Worm (Caenorhabditis elegans) whole organism, L2 larva: ENCODE measurements around the gene npr-16.

Source experiments
- elt-1 ChIP-seq: fragments of 150-350 bp; optimal IDR thresholded peaks from 2 replicates; lab custom pipeline; 2014; ENCODE audit warnings: missing biosample characterization, missing genetic modification characterization
- nhr-21 ChIP-seq: fragments of 150-350 bp; optimal IDR thresholded peaks from 2 replicates; lab custom pipeline; 2014; ENCODE audit warnings: missing biosample characterization, missing genetic modification characterization
- snpc-4 ChIP-seq: fragments of 150-350 bp; optimal IDR thresholded peaks from 2 replicates; lab custom pipeline; 2014; ENCODE audit warnings: missing biosample characterization, missing genetic modification characterization
- zag-1 ChIP-seq: fragments of 150-350 bp; optimal IDR thresholded peaks from 2 replicates; lab custom pipeline; 2014; ENCODE audit warnings: missing biosample characterization, missing genetic modification characterization

- no peak for TF ChIP-seq snpc-4
- no peak for TF ChIP-seq elt-1 (tag; lab: Kevin White, UChicago)
- TF ChIP-seq zag-1: no peak
- TF ChIP-seq nhr-21 (tag; lab: Kevin White, UChicago): no peak
Observed at ce11 chrX:3517141-3517540, 1.5 kb upstream of the npr-16 start.
